Worm (Caenorhabditis elegans): ENCODE results near the gene scvp-1.

DNA sequence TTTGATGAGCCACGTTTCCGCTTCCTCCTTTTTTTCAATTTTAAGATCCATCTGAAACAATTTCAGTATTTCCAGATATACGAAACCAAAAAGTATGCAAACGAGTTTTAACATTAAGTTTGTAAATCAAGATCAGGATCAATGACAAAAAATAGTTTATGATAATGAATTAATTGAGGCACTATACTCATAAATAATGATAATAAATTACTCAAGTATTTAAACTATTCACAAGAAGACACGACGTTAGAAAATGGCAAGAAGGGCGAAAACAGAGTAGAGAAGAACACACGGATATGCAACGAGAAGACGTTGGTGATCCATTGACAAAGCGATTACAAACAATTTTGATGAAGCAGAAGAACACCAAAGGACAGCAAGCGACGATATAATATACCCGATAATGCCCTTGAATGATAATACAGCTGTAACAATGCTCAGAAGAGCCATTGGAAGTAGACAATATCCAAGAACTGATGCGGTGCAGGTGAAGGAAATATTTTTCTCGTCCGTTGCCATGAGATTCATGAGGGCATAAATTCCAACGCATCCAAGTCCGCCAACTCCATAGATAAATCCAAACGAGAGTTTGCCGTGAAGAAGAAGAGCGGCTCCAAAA, 37.5 kb downstream of the scvp-1 start, which contains the start of gene F32D8.4:
- TF ChIP-seq mdl-1 (tag; optimal IDR thresholded peaks at IDR 0.05) (no peak), dve-1 (tag; optimal IDR thresholded peaks at IDR 0.05; ENCODE audit: insufficient read depth) (no peak), snpc-1.2 (GFP tag; IDR thresholded peaks at IDR 0.05) (no peak)
